Fruit fly (Drosophila melanogaster) whole organism, wandering third instar larva: Measurements from ENCODE around the gene Kul.

ENCODE experiments used
- Dfd ChIP-seq: fragments of >200 bp; optimal IDR thresholded peaks from 2 replicates; lab custom pipeline; 2017; ENCODE audit warnings: missing biosample characterization, missing genetic modification characterization
- OdsH ChIP-seq: fragments of 200-800 bp; sonication (Bioruptor generic); optimal IDR thresholded peaks from 2 replicates; lab custom pipeline; 2016; ENCODE audit warnings: missing biosample characterization, mild to moderate bottlenecking, missing genetic modification characterization
- Sp1 ChIP-seq: fragments of 200-800 bp; sonication (Bioruptor generic); optimal IDR thresholded peaks from 3 replicates; lab custom pipeline; 2019; ENCODE audit warnings: missing biosample characterization, mild to moderate bottlenecking, missing genetic modification characterization, moderate library complexity
- h ChIP-seq: fragments of 200-800 bp; sonication (Bioruptor generic); optimal IDR thresholded peaks from 3 replicates; lab custom pipeline; 2016; ENCODE audit warnings: missing biosample characterization, mild to moderate bottlenecking, missing genetic modification characterization

DNA sequence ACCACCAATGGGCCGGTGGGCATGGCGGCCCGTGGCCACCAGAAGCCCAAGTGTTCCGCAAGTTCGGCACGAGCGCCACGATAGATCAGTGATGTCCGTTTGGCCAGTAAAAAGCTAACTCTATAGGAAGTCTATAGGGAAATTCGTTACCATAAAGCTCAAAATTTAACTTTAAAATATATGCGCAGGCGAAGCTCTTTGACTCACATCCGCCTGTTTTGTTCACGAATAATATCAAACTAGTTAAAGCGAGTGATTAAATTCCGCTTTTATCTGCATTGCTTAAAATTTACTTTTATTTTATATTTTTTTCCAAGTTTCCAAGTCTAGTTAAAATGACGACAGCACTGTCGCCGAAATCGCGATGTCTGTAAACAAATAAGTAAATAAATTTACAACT is 32.1 kb downstream of the Kul start:
- TF ChIP-seq Sp1 (GFP tag; lab: Kevin White, UChicago) (no peak), OdsH (GFP tag; lab: Kevin White, UChicago) (no peak), h (no peak), Dfd (GFP tag; lab: Kevin White, UChicago) (no peak)
